Worm (Caenorhabditis elegans) whole organism, L4 larva: ENCODE results near the gene nhr-275.
A peak's percentile ranks its signal among the peaks of the same experiment; 100 is the strongest.

Experiments used
- D1046.2 ChIP-seq: fragments of 200-800 bp; sonication (Bioruptor generic); IDR thresholded peaks from 2 replicates; pipeline ENCODE4 v1.3.6; 2022; ENCODE audit warnings: missing genetic modification characterization, missing compliant biosample characterization
- F37D6.2 ChIP-seq: sonication (generic microtip); optimal IDR thresholded peaks from 2 replicates; lab custom pipeline; 2016; ENCODE audit warnings: mild to moderate bottlenecking, missing genetic modification characterization, missing compliant biosample characterization
- F49E8.2 ChIP-seq: sonication (generic microtip); optimal IDR thresholded peaks from 2 replicates; lab custom pipeline; 2016; ENCODE audit warnings: missing compliant biosample characterization, mild to moderate bottlenecking, missing genetic modification characterization, borderline replicate concordance
- Y75B8A.6 ChIP-seq: fragments of 200-800 bp; sonication (Bioruptor generic); IDR thresholded peaks from 2 replicates; pipeline ENCODE4 v1.3.6; 2022; ENCODE audit warnings: missing genetic modification reagents, missing genetic modification characterization, missing compliant biosample characterization
- aha-1 ChIP-seq: fragments of 150-350 bp; peaks from one replicate; lab custom pipeline; 2014; ENCODE audit warnings: missing biosample characterization, missing genetic modification characterization
- aly-2 ChIP-seq: sonication (generic microtip); optimal IDR thresholded peaks from 2 replicates; lab custom pipeline; 2018; ENCODE audit warnings: missing biosample characterization, missing genetic modification characterization
- ama-1 ChIP-seq: fragments of 150-350 bp; optimal IDR thresholded peaks from 2 replicates; lab custom pipeline; 2014; ENCODE audit warnings: inconsistent platforms, mixed read lengths
- arid-1 ChIP-seq: fragments of 200-800 bp; sonication (Bioruptor generic); conservative IDR thresholded peaks from 2 replicates; pipeline ENCODE4 v1.3.6; 2022; ENCODE audit warnings: missing genetic modification reagents, missing genetic modification characterization, missing compliant biosample characterization
- ceh-62 ChIP-seq: sonication (generic microtip); optimal IDR thresholded peaks from 2 replicates; lab custom pipeline; 2017; ENCODE audit warnings: missing biosample characterization, missing genetic modification characterization
- ces-1 ChIP-seq: fragments of 150-350 bp; sonication (generic microtip); optimal IDR thresholded peaks from 4 replicates; lab custom pipeline; 2014; ENCODE audit warnings: missing biosample characterization, missing genetic modification reagents, missing genetic modification characterization
- ctbp-1 ChIP-seq: fragments of 200-800 bp; sonication (Bioruptor generic); IDR thresholded peaks from 2 replicates; pipeline ENCODE4 v1.3.6; 2022; ENCODE audit warnings: missing genetic modification reagents, missing genetic modification characterization, missing compliant biosample characterization
- daf-16 ChIP-seq, 3 experiments: sonication (generic microtip); optimal IDR thresholded peaks; 2 replicates each; lab custom pipeline; 2016 to 2017; ENCODE audit warnings: missing genetic modification characterization in 3 of 3, missing genetic modification reagents in 3 of 3, mild to moderate bottlenecking in 2 of 3, missing compliant biosample characterization in 2 of 3, missing biosample characterization in 1 of 3, moderate library complexity in 1 of 3
- dmd-6 ChIP-seq: fragments of 200-800 bp; sonication (Bioruptor generic); IDR thresholded peaks from 2 replicates; pipeline ENCODE4 v1.3.6; 2022; ENCODE audit warnings: missing genetic modification reagents, missing genetic modification characterization, missing compliant biosample characterization
- dmd-8 ChIP-seq: fragments of 200-800 bp; sonication (Bioruptor generic); IDR thresholded peaks from 2 replicates; pipeline ENCODE4 v1.3.6; 2022; ENCODE audit warnings: missing genetic modification characterization, missing compliant biosample characterization
- duxl-1 ChIP-seq: sonication (generic microtip); optimal IDR thresholded peaks from 2 replicates; lab custom pipeline; 2016; ENCODE audit warnings: mild to moderate bottlenecking, missing genetic modification characterization, moderate library complexity, missing compliant biosample characterization; ENCODE audit not compliant: poor library complexity
- dve-1 ChIP-seq: sonication (generic microtip); optimal IDR thresholded peaks from 2 replicates; lab custom pipeline; 2017; ENCODE audit warnings: antibody characterized with exemption, mild to moderate bottlenecking, missing genetic modification characterization, missing compliant biosample characterization; ENCODE audit not compliant: insufficient read depth
- fkh-10 ChIP-seq: fragments of 150-350 bp; optimal IDR thresholded peaks from 2 replicates; lab custom pipeline; 2014; ENCODE audit warnings: missing biosample characterization, missing genetic modification reagents, missing genetic modification characterization
- fos-1 ChIP-seq: fragments of 150-350 bp; optimal IDR thresholded peaks from 2 replicates; lab custom pipeline; 2014; ENCODE audit warnings: missing biosample characterization, missing genetic modification characterization
- hlh-11 ChIP-seq: fragments of 200-800 bp; sonication (Bioruptor generic); optimal IDR thresholded peaks from 2 replicates; lab custom pipeline; 2018; ENCODE audit warnings: mild to moderate bottlenecking, missing genetic modification characterization, missing compliant biosample characterization
- hlh-30 ChIP-seq: sonication (generic microtip); optimal IDR thresholded peaks from 2 replicates; lab custom pipeline; 2017; ENCODE audit warnings: antibody characterized with exemption, mild to moderate bottlenecking, missing genetic modification characterization, missing compliant biosample characterization; ENCODE audit not compliant: insufficient read depth
- hmg-1.1 ChIP-seq: fragments of 200-800 bp; sonication (Bioruptor generic); IDR thresholded peaks from 2 replicates; pipeline ENCODE4 v1.3.6; 2022; ENCODE audit warnings: missing genetic modification reagents, missing genetic modification characterization, missing compliant biosample characterization
- lin-1 ChIP-seq: fragments of 200-800 bp; sonication (Bioruptor generic); IDR thresholded peaks from 2 replicates; pipeline ENCODE4 v1.3.6; 2022; ENCODE audit warnings: missing genetic modification reagents, missing genetic modification characterization, missing compliant biosample characterization
- lin-15B ChIP-seq: fragments of 150-350 bp; sonication (generic microtip); optimal IDR thresholded peaks from 3 replicates; lab custom pipeline; 2014; ENCODE audit warnings: missing biosample characterization, missing genetic modification characterization
- lsy-2 ChIP-seq, 2 experiments: fragments of 150-350 bp in 1 of 2; sonication (generic microtip) in 1 of 2; optimal IDR thresholded peaks; 2 replicates each; lab custom pipeline; 2014 to 2017; ENCODE audit warnings: missing biosample characterization in 2 of 2, missing genetic modification characterization in 2 of 2
- madf-9 ChIP-seq: fragments of 200-800 bp; sonication (Bioruptor generic); conservative IDR thresholded peaks from 2 replicates; pipeline ENCODE4 v1.3.6; 2022; ENCODE audit warnings: missing genetic modification reagents, missing genetic modification characterization, missing compliant biosample characterization
- mes-2 ChIP-seq: sonication (generic microtip); optimal IDR thresholded peaks from 2 replicates; lab custom pipeline; 2016; ENCODE audit warnings: missing genotype, mild to moderate bottlenecking, missing genetic modification characterization, missing compliant biosample characterization; ENCODE audit not compliant: poor library complexity, severe bottlenecking
- nhr-11 ChIP-seq: fragments of 150-350 bp; optimal IDR thresholded peaks from 2 replicates; lab custom pipeline; 2014; ENCODE audit warnings: missing biosample characterization, missing genetic modification characterization
- nhr-237 ChIP-seq: sonication (generic microtip); optimal IDR thresholded peaks from 2 replicates; lab custom pipeline; 2017; ENCODE audit warnings: missing biosample characterization, missing genetic modification characterization
- nhr-28 ChIP-seq: fragments of 150-350 bp; optimal IDR thresholded peaks from 2 replicates; lab custom pipeline; 2014; ENCODE audit warnings: missing biosample characterization, missing genetic modification characterization
- nhr-41 ChIP-seq: fragments of 200-800 bp; sonication (Bioruptor generic); IDR thresholded peaks from 2 replicates; pipeline ENCODE4 v1.3.6; 2022; ENCODE audit warnings: missing genetic modification reagents, missing genetic modification characterization, missing compliant biosample characterization
- nhr-76 ChIP-seq: fragments of 150-350 bp; optimal IDR thresholded peaks from 2 replicates; lab custom pipeline; 2014; ENCODE audit warnings: missing biosample characterization, missing genetic modification characterization
- php-3 ChIP-seq: fragments of 200-800 bp; sonication (Bioruptor generic); IDR thresholded peaks from 2 replicates; pipeline ENCODE4 v1.3.6; 2022; ENCODE audit warnings: missing genetic modification reagents, missing genetic modification characterization, missing compliant biosample characterization
- pqm-1 ChIP-seq: sonication (generic microtip); optimal IDR thresholded peaks from 2 replicates; lab custom pipeline; 2017; ENCODE audit warnings: missing biosample characterization, missing genetic modification characterization
- sdz-12 ChIP-seq: fragments of 200-800 bp; sonication (Bioruptor generic); optimal IDR thresholded peaks from 2 replicates; lab custom pipeline; 2018; ENCODE audit warnings: mild to moderate bottlenecking, missing genetic modification characterization, missing compliant biosample characterization
- spr-1 ChIP-seq: sonication (generic microtip); optimal IDR thresholded peaks from 2 replicates; lab custom pipeline; 2016; ENCODE audit warnings: mild to moderate bottlenecking, missing genetic modification characterization, missing compliant biosample characterization
- unc-39 ChIP-seq: sonication (generic microtip); optimal IDR thresholded peaks from 2 replicates; lab custom pipeline; 2017; ENCODE audit warnings: missing biosample characterization, missing genetic modification characterization
- vab-7 ChIP-seq: fragments of 200-800 bp; sonication (Bioruptor generic); IDR thresholded peaks from 2 replicates; pipeline ENCODE4 v1.3.6; 2022; ENCODE audit warnings: missing genetic modification reagents, missing genetic modification characterization, missing compliant biosample characterization
- zfp-3 ChIP-seq: fragments of 200-800 bp; sonication (Bioruptor generic); conservative IDR thresholded peaks from 2 replicates; pipeline ENCODE4 v1.3.6; 2022; ENCODE audit warnings: missing genetic modification reagents, missing genetic modification characterization, missing compliant biosample characterization
- zip-2 ChIP-seq: fragments of 150-350 bp; optimal IDR thresholded peaks from 2 replicates; lab custom pipeline; 2014; ENCODE audit warnings: missing biosample characterization, missing genetic modification characterization

The nhr-275 gene

DNA sequence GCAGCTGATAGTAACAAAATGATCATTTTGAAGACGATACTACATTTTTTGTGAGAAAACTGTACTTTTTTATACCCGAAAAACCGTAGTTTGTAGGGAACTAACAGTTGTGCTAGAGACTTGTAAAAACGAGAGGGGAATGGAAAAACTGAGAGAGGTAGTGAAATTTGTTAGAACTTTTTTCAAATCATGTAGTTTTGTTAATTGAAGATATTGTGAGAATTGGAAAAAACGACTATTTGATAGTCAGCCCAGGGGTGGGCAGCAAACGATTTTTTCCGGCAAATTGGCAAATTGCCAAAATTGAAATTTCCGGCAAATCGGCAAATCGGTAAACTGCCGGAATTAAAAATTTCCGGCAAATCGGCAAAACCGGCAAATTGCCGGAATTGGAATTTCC, 17.5 kb downstream of the nhr-275 start, which contains the start of gene cyp-33C6:
cyp-33C6 (minus strand) TSS at position 101 of the 400 bp plus-strand sequence.
- no peak for TF ChIP-seq nhr-237 (tag; lab: Kevin White, UChicago)
- no peak for TF ChIP-seq fos-1
- TF ChIP-seq nhr-76 (tag; lab: Kevin White, UChicago) = no peak
- no peak for TF ChIP-seq nhr-41
- no peak for TF ChIP-seq arid-1
- no peak for TF ChIP-seq F37D6.2 (tag; lab: Kevin White, UChicago)
- TF ChIP-seq mes-2 (tag; lab: Kevin White, UChicago) = no peak
- no peak for TF ChIP-seq lsy-2 (tag; optimal IDR thresholded peaks at IDR 0.05; lab: Kevin White, UChicago)
- TF ChIP-seq hmg-1.1 (GFP tag; lab: Robert Waterston, UW) = no peak
- no peak for TF ChIP-seq ceh-62 (tag; lab: Kevin White, UChicago)
- no peak for TF ChIP-seq unc-39 (tag; lab: Kevin White, UChicago)
- no peak for TF ChIP-seq duxl-1
- no peak for TF ChIP-seq lin-15B (tag; lab: Kevin White, UChicago)
- TF ChIP-seq vab-7 (GFP tag; lab: Robert Waterston, UW) = no peak
- no peak for TF ChIP-seq aly-2 (tag; lab: Kevin White, UChicago)
- TF ChIP-seq Y75B8A.6 = no peak
- TF ChIP-seq D1046.2 (GFP tag; lab: Robert Waterston, UW) = no peak
- TF ChIP-seq sdz-12 (GFP tag; lab: Kevin White, UChicago) = no peak
- TF ChIP-seq ctbp-1 (GFP tag; lab: Robert Waterston, UW) = no peak
- no peak for TF ChIP-seq dve-1 (tag; lab: Kevin White, UChicago)

DNA sequence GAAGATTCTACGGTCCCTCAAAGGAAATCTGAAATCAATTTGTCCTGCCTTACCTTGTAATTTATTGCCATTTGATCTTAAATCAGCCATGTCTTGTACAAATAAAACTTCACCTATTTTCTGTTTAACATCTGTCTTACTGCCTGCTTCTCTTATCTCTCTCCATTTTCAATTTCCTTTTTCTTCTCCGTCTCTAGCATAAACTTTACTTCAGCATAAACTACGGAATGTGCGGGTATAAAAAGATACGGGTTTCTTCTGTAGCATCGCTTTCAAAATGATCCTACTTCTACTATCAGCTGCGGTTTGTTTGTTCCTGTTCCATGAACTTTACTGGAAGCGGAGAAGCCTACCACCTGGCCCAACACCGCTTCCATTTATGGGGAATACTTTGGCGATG, 22.1 kb downstream of the nhr-275 start, which contains the start of gene cyp-33C5:
cyp-33C5 (plus strand) TSS at position 254 of the 400 bp plus-strand sequence.
- no peak for TF ChIP-seq aha-1
- TF ChIP-seq duxl-1 = peak; percentile 5
- TF ChIP-seq zip-2 (tag; lab: Kevin White, UChicago) = no peak
- no peak for TF ChIP-seq nhr-11 (tag; lab: Kevin White, UChicago)
- no peak for TF ChIP-seq Y75B8A.6
- peak; percentile 25 for TF ChIP-seq hlh-11 (tag; lab: Kevin White, UChicago)
- TF ChIP-seq hlh-30 (tag; lab: Kevin White, UChicago) = no peak
- peak; percentile 98 for TF ChIP-seq nhr-28 (tag; lab: Kevin White, UChicago)
- no peak for TF ChIP-seq dmd-8 (GFP tag; lab: Robert Waterston, UW)
- TF ChIP-seq ces-1 = no peak
- no peak for TF ChIP-seq fkh-10 (GFP tag; lab: Kevin White, UChicago)
- 0 out of 2 replicates have a peak, but pooled peaks have one; percentile 41 for TF ChIP-seq lin-1 (GFP tag; lab: Robert Waterston, UW)
- no peak for TF ChIP-seq fos-1
- TF ChIP-seq spr-1 (tag; lab: Kevin White, UChicago) = no peak
- peak; percentile 23 for TF ChIP-seq pqm-1 (tag; lab: Kevin White, UChicago)
- no peak for TF ChIP-seq F49E8.2
- no peak for TF ChIP-seq php-3
- TF ChIP-seq madf-9 (GFP tag; lab: Robert Waterston, UW) = no peak
- TF ChIP-seq daf-16 (GFP tag; optimal IDR thresholded peaks at IDR 0.05; lab: Kevin White, UChicago) = no peak
- TF ChIP-seq daf-16 (tag; optimal IDR thresholded peaks at IDR 0.05; lab: Kevin White, UChicago) = peak; percentile 46
- no peak for TF ChIP-seq zfp-3 (GFP tag; lab: Robert Waterston, UW)
- no peak for TF ChIP-seq ama-1
- TF ChIP-seq nhr-237 (tag; lab: Kevin White, UChicago) = no peak
- TF ChIP-seq dve-1 (tag; lab: Kevin White, UChicago) = peak; percentile 54
- peak; percentile 70 for TF ChIP-seq dmd-6 (GFP tag; lab: Robert Waterston, UW)
